Worm (Caenorhabditis elegans) whole organism, L1 larva: ENCODE measurements around the gene dyc-1.

Experiments used
- C04F5.9 ChIP-seq: sonication (generic microtip); optimal IDR thresholded peaks from 2 replicates; lab custom pipeline; 2016; ENCODE audit warnings: missing genetic modification characterization, missing compliant biosample characterization
- aha-1 ChIP-seq: fragments of 150-350 bp; optimal IDR thresholded peaks from 2 replicates; lab custom pipeline; 2014; ENCODE audit warnings: missing biosample characterization, missing genetic modification characterization
- alr-1 ChIP-seq: fragments of 200-800 bp; sonication (Bioruptor generic); optimal IDR thresholded peaks from 2 replicates; lab custom pipeline; 2018; ENCODE audit warnings: borderline replicate concordance, mild to moderate bottlenecking, missing genetic modification characterization, missing compliant biosample characterization
- ama-1 ChIP-seq: fragments of 150-350 bp; optimal IDR thresholded peaks from 2 replicates; lab custom pipeline; 2014
- ceh-63 ChIP-seq: fragments of 200-800 bp; sonication (Bioruptor generic); optimal IDR thresholded peaks from 2 replicates; lab custom pipeline; 2018; ENCODE audit warnings: mild to moderate bottlenecking, missing genetic modification characterization, missing compliant biosample characterization
- ceh-82 ChIP-seq, 3 experiments: fragments of 150-350 bp in 1 of 3; sonication (generic microtip) in 2 of 3; optimal IDR thresholded peaks; 2 replicates each; lab custom pipeline; 2014 to 2017; ENCODE audit warnings: missing biosample characterization in 3 of 3, missing genetic modification characterization in 3 of 3
- ceh-88 ChIP-seq: fragments of 200-800 bp; sonication (Bioruptor generic); IDR thresholded peaks from 2 replicates; pipeline ENCODE4 v1.3.6; 2022; ENCODE audit warnings: missing genetic modification characterization, missing compliant biosample characterization
- ceh-90 ChIP-seq: sonication (generic microtip); optimal IDR thresholded peaks from 2 replicates; lab custom pipeline; 2016; ENCODE audit warnings: missing genetic modification characterization, missing compliant biosample characterization
- ces-1 ChIP-seq: fragments of 150-350 bp; optimal IDR thresholded peaks from 2 replicates; lab custom pipeline; 2014; ENCODE audit warnings: missing biosample characterization, missing genetic modification reagents, missing genetic modification characterization
- dpl-1 ChIP-seq, 3 experiments: fragments of 150-350 bp in 2 of 3; sonication (generic microtip) in 1 of 3; optimal IDR thresholded peaks; 2 replicates each; lab custom pipeline; 2014 to 2017; ENCODE audit warnings: missing biosample characterization in 3 of 3, missing genetic modification characterization in 3 of 3, missing genetic modification reagents in 3 of 3
- dsc-1 ChIP-seq: sonication (generic microtip); optimal IDR thresholded peaks from 2 replicates; lab custom pipeline; 2016; ENCODE audit warnings: mild to moderate bottlenecking, missing genetic modification characterization, missing compliant biosample characterization
- efl-1 ChIP-seq, 4 experiments: fragments of 150-350 bp; optimal IDR thresholded peaks in 3 of 4; peaks in 1 of 4; 1 replicate in 1 of 4; 2 replicates in 3 of 4; lab custom pipeline; 2014; ENCODE audit warnings: missing biosample characterization in 2 of 4, missing genetic modification characterization in 2 of 4, missing genetic modification reagents in 2 of 4
- efl-3 ChIP-seq: fragments of 200-800 bp; sonication (Bioruptor generic); optimal IDR thresholded peaks from 2 replicates; lab custom pipeline; 2018; ENCODE audit warnings: mild to moderate bottlenecking, missing genetic modification characterization, missing compliant biosample characterization
- elt-2 ChIP-seq: sonication (generic microtip); optimal IDR thresholded peaks from 2 replicates; lab custom pipeline; 2016; ENCODE audit warnings: missing genetic modification characterization, mild to moderate bottlenecking, inconsistent platforms, missing compliant biosample characterization, missing genetic modification reagents
- elt-3 ChIP-seq, 6 experiments: fragments of 150-350 bp in 1 of 6; sonication (generic microtip); optimal IDR thresholded peaks; 2 replicates each; lab custom pipeline; 2017 to 2018; ENCODE audit warnings: missing biosample characterization in 6 of 6, missing genetic modification characterization in 6 of 6, inconsistent platforms in 1 of 6
- ets-5 ChIP-seq: fragments of 200-800 bp; sonication (Bioruptor generic); IDR thresholded peaks from 2 replicates; pipeline ENCODE4 v1.3.6; 2022; ENCODE audit warnings: missing genetic modification characterization, missing compliant biosample characterization
- fkh-10 ChIP-seq: sonication (generic microtip); optimal IDR thresholded peaks from 2 replicates; lab custom pipeline; 2017; ENCODE audit warnings: missing biosample characterization, missing genetic modification reagents, missing genetic modification characterization
- fkh-4 ChIP-seq: sonication (generic microtip); optimal IDR thresholded peaks from 2 replicates; lab custom pipeline; 2016; ENCODE audit warnings: missing compliant biosample characterization, missing genetic modification characterization, borderline replicate concordance
- grh-1 ChIP-seq: fragments of 200-800 bp; sonication (Bioruptor generic); IDR thresholded peaks from 2 replicates; pipeline ENCODE4 v1.3.6; 2022; ENCODE audit warnings: missing genetic modification reagents, missing genetic modification characterization, missing compliant biosample characterization
- hlh-4 ChIP-seq: sonication (generic microtip); optimal IDR thresholded peaks from 2 replicates; lab custom pipeline; 2016; ENCODE audit warnings: mild to moderate bottlenecking, missing genetic modification characterization, missing compliant biosample characterization
- hpl-2 ChIP-seq: fragments of 150-350 bp; optimal IDR thresholded peaks from 2 replicates; lab custom pipeline; 2014; ENCODE audit warnings: missing biosample characterization, missing genetic modification reagents, missing genetic modification characterization
- irx-1 ChIP-seq: sonication (generic microtip); optimal IDR thresholded peaks from 2 replicates; lab custom pipeline; 2016; ENCODE audit warnings: missing genetic modification characterization, missing compliant biosample characterization
- isw-1 ChIP-seq: fragments of 200-800 bp; sonication (Bioruptor generic); IDR thresholded peaks from 2 replicates; pipeline ENCODE4 v1.3.6; 2022; ENCODE audit warnings: missing genetic modification characterization, missing compliant biosample characterization
- lin-13 ChIP-seq: fragments of 150-350 bp; optimal IDR thresholded peaks from 2 replicates; lab custom pipeline; 2014; ENCODE audit warnings: missing biosample characterization, missing genetic modification reagents, missing genetic modification characterization
- lin-14 ChIP-seq: fragments of 200-800 bp; sonication (Bioruptor generic); optimal IDR thresholded peaks from 2 replicates; lab custom pipeline; 2018; ENCODE audit warnings: mild to moderate bottlenecking, missing genetic modification characterization, moderate library complexity, missing compliant biosample characterization
- lin-15B ChIP-seq: fragments of 150-350 bp; sonication (generic microtip); optimal IDR thresholded peaks from 3 replicates; lab custom pipeline; 2014; ENCODE audit warnings: missing biosample characterization, missing genetic modification characterization
- lin-35 ChIP-seq, 2 experiments: fragments of 150-350 bp; optimal IDR thresholded peaks; 2 replicates each; lab custom pipeline; 2014; ENCODE audit warnings: missing biosample characterization in 2 of 2, missing genetic modification characterization in 2 of 2, missing genetic modification reagents in 2 of 2
- lir-3 ChIP-seq: sonication (generic microtip); optimal IDR thresholded peaks from 2 replicates; lab custom pipeline; 2016; ENCODE audit warnings: mild to moderate bottlenecking, missing genetic modification characterization, moderate library complexity, missing compliant biosample characterization; ENCODE audit not compliant: poor library complexity
- lsy-2 ChIP-seq, 2 experiments: fragments of 150-350 bp; optimal IDR thresholded peaks; 2 replicates each; lab custom pipeline; 2014; ENCODE audit warnings: missing biosample characterization in 2 of 2, missing genetic modification characterization in 2 of 2
- mdl-1 ChIP-seq, 2 experiments: fragments of 150-350 bp; optimal IDR thresholded peaks; 2 replicates each; lab custom pipeline; 2014 to 2017; ENCODE audit warnings: missing biosample characterization in 2 of 2, missing genetic modification characterization in 2 of 2, inconsistent platforms in 1 of 2
- mep-1 ChIP-seq: fragments of 150-350 bp; optimal IDR thresholded peaks from 2 replicates; lab custom pipeline; 2014; ENCODE audit warnings: missing biosample characterization, missing genetic modification characterization
- nhr-11 ChIP-seq: fragments of 150-350 bp; optimal IDR thresholded peaks from 2 replicates; lab custom pipeline; 2014; ENCODE audit warnings: missing biosample characterization, missing genetic modification characterization
- nhr-20 ChIP-seq: sonication (generic microtip); optimal IDR thresholded peaks from 2 replicates; lab custom pipeline; 2016; ENCODE audit warnings: mild to moderate bottlenecking, missing genetic modification characterization, missing compliant biosample characterization
- nhr-47 ChIP-seq: sonication (generic microtip); optimal IDR thresholded peaks from 2 replicates; lab custom pipeline; 2016; ENCODE audit warnings: mild to moderate bottlenecking, missing genetic modification characterization, moderate library complexity, missing compliant biosample characterization
- nhr-71 ChIP-seq: sonication (generic microtip); optimal IDR thresholded peaks from 2 replicates; lab custom pipeline; 2016; ENCODE audit warnings: mild to moderate bottlenecking, missing genetic modification characterization, moderate library complexity, missing compliant biosample characterization
- nhr-84 ChIP-seq: sonication (generic microtip); optimal IDR thresholded peaks from 2 replicates; lab custom pipeline; 2017; ENCODE audit warnings: missing biosample characterization, missing genetic modification characterization
- nhr-85 ChIP-seq: sonication (generic microtip); peaks from one replicate; lab custom pipeline; 2016; ENCODE audit warnings: missing genetic modification characterization, inconsistent platforms, missing compliant biosample characterization
- nhr-90 ChIP-seq: sonication (generic microtip); optimal IDR thresholded peaks from 2 replicates; lab custom pipeline; 2016; ENCODE audit warnings: mild to moderate bottlenecking, missing genetic modification characterization, missing compliant biosample characterization; ENCODE audit not compliant: poor library complexity
- pag-3 ChIP-seq: sonication (generic microtip); optimal IDR thresholded peaks from 2 replicates; lab custom pipeline; 2017; ENCODE audit warnings: missing genetic modification characterization, mild to moderate bottlenecking, missing compliant biosample characterization, antibody characterized with exemption, borderline replicate concordance; ENCODE audit not compliant: insufficient read depth
- pax-3 ChIP-seq: fragments of 200-800 bp; sonication (Bioruptor generic); optimal IDR thresholded peaks from 2 replicates; lab custom pipeline; 2018; ENCODE audit warnings: mild to moderate bottlenecking, missing genetic modification characterization, moderate library complexity, missing compliant biosample characterization
- pqm-1 ChIP-seq: sonication (generic microtip); optimal IDR thresholded peaks from 3 replicates; lab custom pipeline; 2017; ENCODE audit warnings: missing biosample characterization, missing genetic modification characterization
- rnt-1 ChIP-seq: sonication (generic microtip); optimal IDR thresholded peaks from 2 replicates; lab custom pipeline; 2016; ENCODE audit warnings: mild to moderate bottlenecking, missing genetic modification characterization, moderate library complexity, missing compliant biosample characterization
- skn-1 ChIP-seq: fragments of 150-350 bp; optimal IDR thresholded peaks from 2 replicates; lab custom pipeline; 2014; ENCODE audit warnings: missing biosample characterization, missing genetic modification characterization
- snpc-4 ChIP-seq: fragments of 150-350 bp; optimal IDR thresholded peaks from 2 replicates; lab custom pipeline; 2014; ENCODE audit warnings: missing biosample characterization, missing genetic modification characterization
- sox-4 ChIP-seq: sonication (generic microtip); optimal IDR thresholded peaks from 2 replicates; lab custom pipeline; 2016; ENCODE audit warnings: missing genetic modification characterization, missing compliant biosample characterization
- sptf-1 ChIP-seq: fragments of 150-350 bp; optimal IDR thresholded peaks from 2 replicates; lab custom pipeline; 2014; ENCODE audit warnings: missing biosample characterization, missing genetic modification characterization
- tbx-2 ChIP-seq: sonication (generic microtip); optimal IDR thresholded peaks from 2 replicates; lab custom pipeline; 2016; ENCODE audit warnings: missing genetic modification characterization, missing compliant biosample characterization
- tlp-1 ChIP-seq: fragments of 150-350 bp; optimal IDR thresholded peaks from 2 replicates; lab custom pipeline; 2014; ENCODE audit warnings: missing biosample characterization, missing genetic modification characterization
- unc-62 ChIP-seq: fragments of 150-350 bp; optimal IDR thresholded peaks from 2 replicates; lab custom pipeline; 2014; ENCODE audit warnings: missing biosample characterization, missing genetic modification reagents, missing genetic modification characterization
- unc-86 ChIP-seq: sonication (generic microtip); optimal IDR thresholded peaks from 2 replicates; lab custom pipeline; 2016; ENCODE audit warnings: missing genetic modification characterization, missing compliant biosample characterization

The dyc-1 gene

ce11 chrX:14062771-14063170, 13.4 kb downstream of the dyc-1 start:
- no peak for TF ChIP-seq elt-3 (tag; optimal IDR thresholded peaks at IDR 0.05; lab: Kevin White, UChicago)
- no peak for TF ChIP-seq tbx-2
- no peak for TF ChIP-seq isw-1
- no peak for TF ChIP-seq ces-1 (GFP tag; lab: Kevin White, UChicago)
- no peak for TF ChIP-seq efl-1 (optimal IDR thresholded peaks at IDR 0.05; lab: Kevin White, UChicago)
- peak in 1 of 2 experiments; percentile 60 for TF ChIP-seq efl-1 (GFP tag; optimal IDR thresholded peaks at IDR 0.05 in 1 of 2; lab: Kevin White, UChicago)
- no peak for TF ChIP-seq rnt-1 (tag; lab: Kevin White, UChicago)
- no peak for TF ChIP-seq hlh-4 (tag; lab: Kevin White, UChicago)
- no peak for TF ChIP-seq nhr-85

DNA sequence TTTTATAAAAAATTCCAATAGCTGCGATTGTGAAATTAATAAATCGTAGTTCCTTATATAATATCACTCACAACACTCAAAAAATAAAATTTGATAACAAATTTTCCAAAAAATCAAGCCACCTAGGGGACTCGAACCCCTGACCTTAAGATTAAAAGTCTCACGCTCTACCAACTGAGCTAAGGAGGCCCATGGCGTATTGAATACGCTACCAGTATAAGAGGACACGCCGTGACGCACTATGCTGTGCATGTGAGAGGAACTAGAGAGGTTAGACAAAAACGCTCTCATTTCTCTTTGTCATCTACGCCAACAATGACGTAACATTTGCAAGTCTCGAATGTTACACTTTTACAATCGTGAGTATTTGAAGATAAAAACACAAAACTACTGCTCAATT, 14.5 kb downstream of the dyc-1 start:
- TF ChIP-seq sptf-1 (tag; lab: Kevin White, UChicago) (no peak), C04F5.9 (peak; percentile 36), tlp-1 (tag; lab: Kevin White, UChicago) (no peak), mdl-1 (tag; optimal IDR thresholded peaks at IDR 0.05; lab: Kevin White, UChicago) (peak in 1 of 2 experiments; percentile 90), dsc-1 (tag; lab: Kevin White, UChicago) (peak; percentile 94), sox-4 (tag; lab: Kevin White, UChicago) (peak; percentile 28), hpl-2 (peak; percentile 58), alr-1 (tag; lab: Kevin White, UChicago) (no peak), dpl-1 (GFP tag; optimal IDR thresholded peaks at IDR 0.05; lab: Kevin White, UChicago) (peak in 2 of 3 experiments; percentile 37 to 49), nhr-84 (tag; lab: Kevin White, UChicago) (no peak), elt-3 (tag; optimal IDR thresholded peaks at IDR 0.05; lab: Kevin White, UChicago) (peak in 2 of 6 experiments; percentile 36 to 60), nhr-85 (peak; percentile 78), nhr-90 (peak; percentile 87), nhr-11 (tag; lab: Kevin White, UChicago) (peak; percentile 44), ets-5 (no peak), ces-1 (GFP tag; lab: Kevin White, UChicago) (no peak), efl-3 (GFP tag; lab: Kevin White, UChicago) (peak; percentile 5), skn-1 (tag; lab: Kevin White, UChicago) (peak; percentile 62), nhr-71 (tag; lab: Kevin White, UChicago) (peak; percentile 94), pqm-1 (tag; lab: Kevin White, UChicago) (no peak), grh-1 (GFP tag; lab: Robert Waterston, UW) (peak; percentile 42; the same call in 1 of the 2 replicates), unc-62 (GFP tag; lab: Kevin White, UChicago) (no peak), lin-13 (peak; percentile 76), fkh-10 (peak; percentile 74), ama-1 (lab: Kevin White, UChicago) (peak; percentile 78), aha-1 (tag; lab: Kevin White, UChicago) (peak; percentile 9), ceh-63 (GFP tag; lab: Kevin White, UChicago) (no peak), ceh-82 (tag; optimal IDR thresholded peaks at IDR 0.05; lab: Kevin White, UChicago) (peak; percentile 62 to 83 (median 81)), unc-86 (tag; lab: Kevin White, UChicago) (peak; percentile 75), elt-2 (tag; lab: Kevin White, UChicago) (peak; percentile 76), lin-14 (GFP tag; lab: Kevin White, UChicago) (peak; percentile 91), pag-3 (tag; lab: Kevin White, UChicago) (no peak), lin-15B (no peak), lsy-2 (tag; optimal IDR thresholded peaks at IDR 0.05; lab: Kevin White, UChicago) (peak; percentile 82 to 85), mep-1 (tag; lab: Kevin White, UChicago) (peak; percentile 90), fkh-4 (tag; lab: Kevin White, UChicago) (no peak), lir-3 (peak; percentile 83), lin-35 (GFP tag; optimal IDR thresholded peaks at IDR 0.05; lab: Kevin White, UChicago) (peak; percentile 64 to 83), tbx-2 (peak; percentile 89), snpc-4 (tag; lab: Kevin White, UChicago) (peak; percentile 87), nhr-47 (tag; lab: Kevin White, UChicago) (peak; percentile 90), ceh-88 (GFP tag; lab: Robert Waterston, UW) (peak; percentile 66), pax-3 (tag; lab: Kevin White, UChicago) (peak; percentile 66), irx-1 (tag; lab: Kevin White, UChicago) (peak; percentile 82), ceh-90 (tag; lab: Kevin White, UChicago) (no peak), nhr-20 (tag; lab: Kevin White, UChicago) (peak; percentile 90)
